Worm (Caenorhabditis elegans): ENCODE results near the gene W05H9.4.

- TF ChIP-seq fkh-10 (GFP tag; optimal IDR thresholded peaks at IDR 0.05): no peak
- no peak for TF ChIP-seq skn-1 (tag; optimal IDR thresholded peaks at IDR 0.05)
- TF ChIP-seq ama-1 (optimal IDR thresholded peaks at IDR 0.05): no peak
- TF ChIP-seq unc-62 (GFP tag; optimal IDR thresholded peaks at IDR 0.05): no peak
- TF ChIP-seq nhr-25 (tag; optimal IDR thresholded peaks at IDR 0.05): peak; percentile 72
- TF ChIP-seq ceh-82 (tag; optimal IDR thresholded peaks at IDR 0.05): no peak
Observed at ce11 chrX:6275343-6275742, 11.9 kb downstream of the W05H9.4 start.

All from whole organism, L3 larva.